Worm (Caenorhabditis elegans) whole organism, early embryonic: ENCODE results near the gene H28G03.2.

Source experiments
- B0310.2 ChIP-seq: sonication (generic microtip); optimal IDR thresholded peaks from 2 replicates; lab custom pipeline; 2016; ENCODE audit warnings: mild to moderate bottlenecking, missing genetic modification characterization, missing compliant biosample characterization
- F13C5.2 ChIP-seq: sonication (generic microtip); optimal IDR thresholded peaks from 2 replicates; lab custom pipeline; 2017; ENCODE audit warnings: mild to moderate bottlenecking, missing genetic modification characterization, inconsistent platforms, missing compliant biosample characterization
- aly-1 ChIP-seq: sonication (generic microtip); optimal IDR thresholded peaks from 2 replicates; lab custom pipeline; 2016; ENCODE audit warnings: missing genetic modification characterization, missing compliant biosample characterization
- ama-1 ChIP-seq: fragments of 150-350 bp; optimal IDR thresholded peaks from 2 replicates; lab custom pipeline; 2014
- ceh-13 ChIP-seq: fragments of 200-800 bp; sonication (Bioruptor generic); optimal IDR thresholded peaks from 2 replicates; lab custom pipeline; 2018; ENCODE audit warnings: mild to moderate bottlenecking, missing genetic modification characterization, missing compliant biosample characterization
- ceh-36 ChIP-seq: sonication (generic microtip); optimal IDR thresholded peaks from 2 replicates; lab custom pipeline; 2016; ENCODE audit warnings: missing genetic modification characterization, inconsistent platforms, missing compliant biosample characterization
- ets-7 ChIP-seq: sonication (generic microtip); optimal IDR thresholded peaks from 2 replicates; lab custom pipeline; 2016; ENCODE audit warnings: missing genotype, missing genetic modification characterization, missing compliant biosample characterization
- flt-1 ChIP-seq: fragments of 200-800 bp; sonication (Bioruptor generic); IDR thresholded peaks from 2 replicates; pipeline ENCODE4 v1.3.6; 2022; ENCODE audit warnings: missing genetic modification characterization, missing compliant biosample characterization
- hmbx-1 ChIP-seq: sonication (generic microtip); optimal IDR thresholded peaks from 2 replicates; lab custom pipeline; 2016; ENCODE audit warnings: mild to moderate bottlenecking, missing genetic modification characterization, missing compliant biosample characterization
- hmg-4 ChIP-seq: fragments of 200-800 bp; sonication (Bioruptor generic); optimal IDR thresholded peaks from 2 replicates; lab custom pipeline; 2018; ENCODE audit warnings: mild to moderate bottlenecking, missing genetic modification characterization, missing compliant biosample characterization
- hnd-1 ChIP-seq: sonication (generic microtip); optimal IDR thresholded peaks from 2 replicates; lab custom pipeline; 2016; ENCODE audit warnings: missing genetic modification characterization, missing compliant biosample characterization
- pes-1 ChIP-seq: fragments of 200-800 bp; sonication (Bioruptor generic); IDR thresholded peaks from 2 replicates; pipeline ENCODE4 v1.3.6; 2022; ENCODE audit warnings: missing genetic modification reagents, missing genetic modification characterization, missing compliant biosample characterization
- scrt-1 ChIP-seq: fragments of 200-800 bp; sonication (Bioruptor generic); IDR thresholded peaks from 2 replicates; pipeline ENCODE4 v1.3.6; 2022; ENCODE audit warnings: missing genetic modification characterization, missing compliant biosample characterization
- sea-1 ChIP-seq: fragments of 200-800 bp; sonication (Bioruptor generic); conservative IDR thresholded peaks from 2 replicates; pipeline ENCODE4 v1.3.6; 2022; ENCODE audit warnings: missing genetic modification characterization, missing compliant biosample characterization
- tbx-11 ChIP-seq: fragments of 200-800 bp; sonication (Bioruptor generic); IDR thresholded peaks from 2 replicates; pipeline ENCODE4 v1.3.6; 2022; ENCODE audit warnings: missing genetic modification characterization, missing compliant biosample characterization
- tbx-37 ChIP-seq: fragments of 200-800 bp; sonication (Bioruptor generic); conservative IDR thresholded peaks from 2 replicates; pipeline ENCODE4 v1.3.6; 2022; ENCODE audit warnings: missing genetic modification reagents, missing genetic modification characterization, missing compliant biosample characterization
- tra-4 ChIP-seq: sonication (generic microtip); optimal IDR thresholded peaks from 2 replicates; lab custom pipeline; 2017; ENCODE audit warnings: missing genetic modification characterization, missing compliant biosample characterization

Gene H28G03.2

DNA sequence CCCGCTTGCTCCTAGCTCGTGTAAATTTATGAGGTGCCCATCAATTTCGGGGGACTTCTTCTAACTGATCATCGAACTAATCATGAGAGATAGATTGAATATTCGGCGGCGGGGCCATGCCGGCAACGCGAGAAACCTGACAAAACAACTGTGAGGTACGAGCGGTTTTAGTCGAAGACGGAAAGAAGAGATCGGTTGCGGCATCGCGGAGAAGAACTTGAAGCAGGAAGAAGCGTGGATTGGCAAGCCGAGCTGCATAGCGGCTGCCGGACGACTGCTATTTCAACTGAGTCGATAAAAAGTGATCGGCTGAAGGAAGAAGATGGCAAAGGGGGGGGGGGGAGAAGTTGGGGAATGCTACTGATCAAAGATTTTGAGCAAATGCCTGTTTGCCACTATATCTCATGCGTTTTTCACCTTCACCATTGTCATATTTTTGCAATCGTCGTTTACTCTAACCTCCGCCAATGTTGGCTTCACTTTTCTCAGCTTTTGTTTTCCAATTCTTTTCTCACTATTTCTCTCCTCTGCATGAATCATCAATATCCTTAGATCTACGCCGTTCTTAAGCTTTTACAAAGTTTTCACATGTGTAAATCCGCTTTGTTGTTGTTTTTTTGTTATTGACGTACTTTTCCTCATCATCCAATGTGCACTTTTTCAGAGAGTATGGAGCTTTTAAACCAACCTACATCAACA is 9.9 kb upstream of the H28G03.2 start, which contains the start of gene pqn-62:
TSS of gene pqn-62 (plus strand) at position 649 of the 699 bp plus-strand sequence.
- no peak for TF ChIP-seq sea-1 (GFP tag; lab: Robert Waterston, UW)
- TF ChIP-seq pes-1 = no peak

DNA sequence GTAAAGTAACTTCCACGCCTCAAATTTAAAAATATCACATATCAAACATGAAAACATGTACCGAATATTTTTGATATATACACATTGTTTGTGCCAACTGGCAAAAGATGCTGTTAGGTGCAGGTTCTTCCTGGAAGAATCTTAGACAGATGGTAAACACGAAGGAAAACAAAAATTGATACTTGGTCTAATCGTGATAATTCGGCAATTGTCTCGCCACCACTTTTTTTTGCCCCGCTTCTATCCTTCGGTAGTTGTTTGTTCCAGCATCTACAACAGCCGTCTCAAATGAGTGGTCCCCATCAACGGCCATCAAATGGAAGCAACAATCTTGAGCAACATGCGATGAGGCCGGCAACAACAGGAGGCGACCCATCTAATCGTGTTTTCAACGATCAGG is 8.1 kb upstream of the H28G03.2 start:
- TF ChIP-seq scrt-1 (GFP tag; lab: Robert Waterston, UW) = no peak
- TF ChIP-seq ceh-36 (tag; lab: Kevin White, UChicago) = no peak
- TF ChIP-seq hmbx-1 (tag; lab: Kevin White, UChicago) = no peak
- TF ChIP-seq ama-1 = no peak
- TF ChIP-seq tbx-37 (GFP tag; lab: Robert Waterston, UW) = no peak
- no peak for TF ChIP-seq B0310.2

DNA sequence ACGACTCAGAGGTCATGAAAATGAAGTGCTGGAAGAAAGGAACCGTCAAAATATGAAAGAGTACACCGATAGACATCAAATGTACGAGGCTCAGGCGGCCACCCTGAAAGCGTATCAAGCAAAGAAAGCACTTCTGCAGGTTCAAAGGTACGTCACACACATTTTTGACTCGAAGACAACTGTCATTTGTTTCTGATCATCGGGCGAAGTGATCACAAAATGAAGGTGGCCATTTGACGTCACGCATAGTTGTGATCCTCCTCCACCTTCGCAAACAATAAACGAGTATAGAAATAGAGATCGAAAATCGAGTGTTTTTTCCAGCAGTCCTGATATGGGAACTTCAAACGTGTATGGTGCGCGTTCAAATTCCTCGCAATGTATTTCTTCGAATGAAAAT is 6.3 kb upstream of the H28G03.2 start:
- TF ChIP-seq hmbx-1 (tag; lab: Kevin White, UChicago) (no peak), ceh-13 (no peak), ets-7 (tag; lab: Kevin White, UChicago) (no peak), tbx-37 (GFP tag; lab: Robert Waterston, UW) (no peak), scrt-1 (GFP tag; lab: Robert Waterston, UW) (no peak), tbx-11 (GFP tag; lab: Robert Waterston, UW) (no peak), tra-4 (no peak), ama-1 (no peak), sea-1 (GFP tag; lab: Robert Waterston, UW) (no peak), ceh-36 (tag; lab: Kevin White, UChicago) (no peak), pes-1 (no peak), F13C5.2 (tag; lab: Kevin White, UChicago) (no peak)

DNA sequence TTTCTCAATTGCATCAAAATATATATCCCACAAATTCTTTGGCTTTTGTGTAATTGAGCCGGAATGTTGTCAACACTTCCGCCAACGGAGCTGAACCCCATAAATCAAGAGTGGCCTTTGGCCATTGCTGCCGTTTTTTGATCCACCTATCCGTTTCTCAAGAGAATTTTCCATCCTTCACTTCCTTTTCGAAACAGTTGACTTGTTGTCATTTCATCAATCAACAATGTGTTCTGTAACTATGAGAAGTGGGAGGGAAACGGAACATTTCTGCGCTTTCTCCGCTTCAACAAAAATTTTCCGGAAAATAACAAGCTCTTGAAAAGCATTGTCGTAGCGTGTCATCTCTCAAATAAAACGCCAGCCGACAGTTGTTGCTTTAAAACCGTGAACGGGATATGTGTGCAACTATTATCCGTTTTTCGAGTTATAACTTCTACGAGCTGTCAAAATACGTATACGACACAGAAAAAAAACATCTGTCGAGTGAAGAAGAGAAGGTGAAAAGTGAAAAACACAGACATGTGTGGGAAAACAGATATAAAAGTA is 5.7 kb upstream of the H28G03.2 start:
- no peak for TF ChIP-seq flt-1 (GFP tag; lab: Robert Waterston, UW)
- TF ChIP-seq tra-4 = no peak
- no peak for TF ChIP-seq scrt-1 (GFP tag; lab: Robert Waterston, UW)
- TF ChIP-seq aly-1 (tag; lab: Kevin White, UChicago) = no peak
- no peak for TF ChIP-seq B0310.2
- no peak for TF ChIP-seq ceh-36 (tag; lab: Kevin White, UChicago)
- no peak for TF ChIP-seq tbx-11 (GFP tag; lab: Robert Waterston, UW)
- no peak for TF ChIP-seq hnd-1 (tag; lab: Kevin White, UChicago)
- TF ChIP-seq sea-1 (GFP tag; lab: Robert Waterston, UW) = no peak
- TF ChIP-seq tbx-37 (GFP tag; lab: Robert Waterston, UW) = no peak
- no peak for TF ChIP-seq hmg-4 (GFP tag; lab: Kevin White, UChicago)
- TF ChIP-seq ama-1 = no peak
- no peak for TF ChIP-seq ceh-13
- no peak for TF ChIP-seq ets-7 (tag; lab: Kevin White, UChicago)
- no peak for TF ChIP-seq F13C5.2 (tag; lab: Kevin White, UChicago)

DNA sequence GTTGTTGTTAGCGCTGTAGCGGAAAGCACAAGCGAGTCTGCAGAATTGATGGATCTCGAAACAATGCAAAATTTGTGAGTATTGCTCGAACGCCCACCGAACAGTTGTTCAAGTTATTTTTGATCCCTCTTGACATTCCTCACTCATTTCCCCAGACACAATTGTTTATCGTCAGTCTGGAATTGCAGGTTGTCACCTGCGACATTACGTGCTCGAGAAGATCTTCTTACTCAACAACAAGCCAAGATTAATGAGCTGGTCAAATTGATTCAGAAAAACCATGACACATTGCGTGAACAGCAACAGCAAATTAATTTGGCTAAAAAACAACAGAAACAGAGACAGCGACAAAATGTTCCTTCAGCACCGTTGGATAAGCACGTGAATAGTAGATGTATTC is 3.7 kb upstream of the H28G03.2 start:
- no peak for TF ChIP-seq ets-7 (tag; lab: Kevin White, UChicago)
- no peak for TF ChIP-seq F13C5.2 (tag; lab: Kevin White, UChicago)
- TF ChIP-seq sea-1 (GFP tag; lab: Robert Waterston, UW) = no peak
- no peak for TF ChIP-seq pes-1
- TF ChIP-seq B0310.2 = no peak
- no peak for TF ChIP-seq flt-1 (GFP tag; lab: Robert Waterston, UW)
- TF ChIP-seq ama-1 = no peak
- TF ChIP-seq hmg-4 (GFP tag; lab: Kevin White, UChicago) = no peak
- no peak for TF ChIP-seq scrt-1 (GFP tag; lab: Robert Waterston, UW)
- TF ChIP-seq ceh-36 (tag; lab: Kevin White, UChicago) = no peak
- no peak for TF ChIP-seq tbx-11 (GFP tag; lab: Robert Waterston, UW)
- TF ChIP-seq tbx-37 (GFP tag; lab: Robert Waterston, UW) = no peak
- no peak for TF ChIP-seq hnd-1 (tag; lab: Kevin White, UChicago)
- no peak for TF ChIP-seq hmbx-1 (tag; lab: Kevin White, UChicago)
- no peak for TF ChIP-seq tra-4
- TF ChIP-seq aly-1 (tag; lab: Kevin White, UChicago) = no peak
- no peak for TF ChIP-seq ceh-13

DNA sequence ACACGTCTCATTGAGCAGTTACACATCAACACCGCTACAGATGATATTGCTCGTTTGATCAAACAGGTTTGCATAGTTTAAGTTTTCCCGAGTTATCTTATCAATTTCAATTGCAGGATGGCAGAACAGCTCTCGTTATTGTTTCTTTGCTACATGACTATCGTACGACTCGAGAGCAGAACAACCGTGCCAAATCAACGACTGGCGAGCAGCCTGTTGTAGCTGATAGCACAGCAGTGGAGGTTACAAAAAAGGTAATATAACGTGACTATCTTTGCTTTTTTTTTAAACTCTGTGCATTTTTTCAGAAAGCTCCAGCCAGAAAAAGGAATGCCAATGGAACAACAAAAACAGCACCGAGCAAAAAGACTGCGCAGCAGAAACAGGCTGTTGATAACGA is 3.2 kb upstream of the H28G03.2 start:
- TF ChIP-seq pes-1 (no peak), flt-1 (GFP tag; lab: Robert Waterston, UW) (no peak)

DNA sequence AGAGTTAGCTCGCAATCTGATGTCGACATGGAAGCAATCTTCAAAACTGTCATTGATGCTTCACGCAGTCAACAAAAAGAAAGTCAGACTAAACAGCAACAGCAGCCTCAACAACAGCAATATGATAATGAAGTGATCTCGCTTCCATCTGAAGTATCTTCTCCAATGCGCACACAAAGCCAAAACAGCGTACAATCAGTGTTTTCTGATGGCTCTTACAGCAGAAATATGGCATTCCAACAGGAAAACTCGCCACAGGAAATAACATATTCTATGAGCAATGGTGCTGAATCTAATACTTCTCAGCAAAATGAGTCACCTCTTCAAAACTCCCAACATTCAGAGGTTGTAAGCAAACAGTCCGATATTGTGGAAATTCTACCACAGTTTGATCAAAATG is 2.6 kb upstream of the H28G03.2 start:
- TF ChIP-seq B0310.2 = no peak
- no peak for TF ChIP-seq aly-1 (tag; lab: Kevin White, UChicago)
- no peak for TF ChIP-seq ama-1
- no peak for TF ChIP-seq tra-4
- no peak for TF ChIP-seq ceh-13
- TF ChIP-seq pes-1 = no peak
- no peak for TF ChIP-seq hmbx-1 (tag; lab: Kevin White, UChicago)

DNA sequence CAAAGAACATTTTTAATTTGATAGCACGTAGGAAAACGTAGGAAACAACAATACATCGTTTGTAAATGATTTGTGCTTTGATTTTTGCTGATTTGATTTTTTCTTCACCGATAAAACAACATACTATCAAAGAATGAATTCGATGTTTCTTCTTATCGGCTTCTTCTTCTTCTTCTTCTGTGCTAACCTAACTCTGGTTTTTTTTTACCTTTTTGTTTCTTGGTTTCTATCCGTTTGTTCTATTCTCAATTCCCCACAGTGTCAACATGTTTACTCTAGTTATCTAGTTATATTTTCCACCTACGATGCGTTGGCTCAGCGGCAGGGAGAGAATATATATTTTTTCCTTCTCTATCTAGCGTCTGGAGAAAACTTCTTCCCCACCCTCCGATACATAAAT is 2.3 kb downstream of the H28G03.2 start:
- TF ChIP-seq tra-4 (no peak), aly-1 (tag; lab: Kevin White, UChicago) (no peak), tbx-37 (GFP tag; lab: Robert Waterston, UW) (no peak), hnd-1 (tag; lab: Kevin White, UChicago) (no peak), flt-1 (GFP tag; lab: Robert Waterston, UW) (no peak), ets-7 (tag; lab: Kevin White, UChicago) (no peak)
